Fruit fly (Drosophila melanogaster) whole organism, embryonic: ENCODE data around the gene CG7707.
A peak's percentile ranks its signal among the peaks of the same experiment; 100 is the strongest.

Experiments
- Bdp1 ChIP-seq: fragments of 200-800 bp; sonication (Bioruptor generic); optimal IDR thresholded peaks from 3 replicates; lab custom pipeline; 2016; ENCODE audit warnings: missing biosample characterization, missing genetic modification characterization
- Bgb ChIP-seq: fragments of 200-800 bp; sonication (Bioruptor generic); IDR thresholded peaks from 2 replicates; pipeline ENCODE4 v1.3.6; 2022; ENCODE audit warnings: missing biosample characterization, missing genetic modification characterization; ENCODE audit not compliant: partially characterized antibody
- CG10543 ChIP-seq: fragments of 200-800 bp; sonication (Bioruptor generic); optimal IDR thresholded peaks from 3 replicates; lab custom pipeline; 2017; ENCODE audit warnings: missing biosample characterization, mild to moderate bottlenecking, missing genetic modification characterization, moderate library complexity
- CG10979 ChIP-seq: fragments of 200-800 bp; sonication (Bioruptor generic); optimal IDR thresholded peaks from 2 replicates; lab custom pipeline; 2018; ENCODE audit warnings: missing biosample characterization, mild to moderate bottlenecking, missing genetic modification characterization, moderate library complexity
- CG11723 ChIP-seq: fragments of 200-800 bp; sonication (Bioruptor generic); optimal IDR thresholded peaks from 2 replicates; lab custom pipeline; 2017; ENCODE audit warnings: missing biosample characterization, mild to moderate bottlenecking, missing genetic modification characterization
- CG12659 ChIP-seq: fragments of 200-800 bp; sonication (Bioruptor generic); optimal IDR thresholded peaks from 3 replicates; lab custom pipeline; 2017; ENCODE audit warnings: mild to moderate bottlenecking, missing biosample characterization, missing genetic modification reagents, missing genetic modification characterization
- CG13424 ChIP-seq: fragments of 200-800 bp; sonication (Bioruptor generic); optimal IDR thresholded peaks from 2 replicates; lab custom pipeline; 2019; ENCODE audit warnings: missing biosample characterization, mild to moderate bottlenecking, missing genetic modification characterization, moderate library complexity
- CG14014 ChIP-seq: fragments of 200-800 bp; sonication (Bioruptor generic); IDR thresholded peaks from 2 replicates; pipeline ENCODE4 v1.3.6; 2022; ENCODE audit warnings: missing biosample characterization, missing genetic modification characterization
- CG15073 ChIP-seq: fragments of 200-800 bp; sonication (Bioruptor generic); optimal IDR thresholded peaks from 2 replicates; lab custom pipeline; 2016; ENCODE audit warnings: missing biosample characterization, missing genetic modification characterization
- CG18476 ChIP-seq: fragments of 200-800 bp; sonication (Bioruptor generic); optimal IDR thresholded peaks from 2 replicates; lab custom pipeline; 2016; ENCODE audit warnings: missing biosample characterization, mild to moderate bottlenecking, missing genetic modification characterization
- CG2116 ChIP-seq: fragments of 200-800 bp; sonication (Bioruptor generic); optimal IDR thresholded peaks from 3 replicates; lab custom pipeline; 2018; ENCODE audit warnings: missing biosample characterization, mild to moderate bottlenecking, missing genetic modification characterization
- CG4282 ChIP-seq: fragments of 200-800 bp; sonication (Bioruptor generic); optimal IDR thresholded peaks from 2 replicates; lab custom pipeline; 2016; ENCODE audit warnings: missing biosample characterization, missing genetic modification characterization
- CG4404 ChIP-seq: fragments of 200-800 bp; sonication (Bioruptor generic); IDR thresholded peaks from 2 replicates; pipeline ENCODE4 v1.3.6; 2022; ENCODE audit warnings: missing biosample characterization, missing genetic modification characterization
- CG4424 ChIP-seq: fragments of 200-800 bp; sonication (Bioruptor generic); optimal IDR thresholded peaks from 3 replicates; lab custom pipeline; 2016; ENCODE audit warnings: missing biosample characterization, missing genetic modification characterization
- CG5953 ChIP-seq: fragments of 200-800 bp; sonication (Bioruptor generic); IDR thresholded peaks from 2 replicates; pipeline ENCODE4 v1.3.6; 2022; ENCODE audit warnings: missing biosample characterization, missing genetic modification characterization
- CG6254 ChIP-seq: fragments of 200-800 bp; sonication (Bioruptor generic); optimal IDR thresholded peaks from 3 replicates; lab custom pipeline; 2017; ENCODE audit warnings: mild to moderate bottlenecking, missing biosample characterization, missing genetic modification reagents, missing genetic modification characterization
- CG6854 ChIP-seq: fragments of 200-800 bp; sonication (Bioruptor generic); optimal IDR thresholded peaks from 3 replicates; lab custom pipeline; 2017; ENCODE audit warnings: missing biosample characterization, mild to moderate bottlenecking, missing genetic modification characterization
- CG8089 ChIP-seq: fragments of 200-800 bp; sonication (Bioruptor generic); optimal IDR thresholded peaks from 3 replicates; lab custom pipeline; 2016; ENCODE audit warnings: missing biosample characterization, missing genetic modification characterization
- CG9932 ChIP-seq: fragments of 200-800 bp; sonication (Bioruptor generic); IDR thresholded peaks from 2 replicates; pipeline ENCODE4 v1.3.6; 2022; ENCODE audit warnings: missing biosample characterization, missing genetic modification characterization
- CrebB ChIP-seq: fragments of 200-800 bp; sonication (Bioruptor generic); optimal IDR thresholded peaks from 3 replicates; lab custom pipeline; 2018; ENCODE audit warnings: missing biosample characterization, mild to moderate bottlenecking, missing genetic modification characterization
- D ChIP-seq, 2 experiments: fragments of 200-800 bp in 1 of 2; fragments of >200 bp in 1 of 2; sonication (Bioruptor generic) in 1 of 2; optimal IDR thresholded peaks; 2 replicates in 1 of 2; 3 replicates in 1 of 2; lab custom pipeline; 2017; ENCODE audit warnings: mild to moderate bottlenecking in 1 of 2, missing biosample characterization in 1 of 2, missing genetic modification characterization in 1 of 2, missing genetic modification reagents in 1 of 2
- Elba2 ChIP-seq: fragments of 200-800 bp; sonication (Bioruptor generic); optimal IDR thresholded peaks from 3 replicates; lab custom pipeline; 2016; ENCODE audit warnings: missing biosample characterization, missing genetic modification characterization
- Fer2 ChIP-seq: fragments of 200-800 bp; sonication (Bioruptor generic); optimal IDR thresholded peaks from 2 replicates; lab custom pipeline; 2018; ENCODE audit warnings: missing biosample characterization, mild to moderate bottlenecking, missing genetic modification characterization, moderate library complexity
- Gug ChIP-seq: fragments of 200-800 bp; sonication (Bioruptor generic); IDR thresholded peaks from 4 replicates; pipeline ENCODE4 v1.3.6; 2022; ENCODE audit warnings: missing biosample characterization, missing genetic modification characterization
- MBD-R2 ChIP-seq: fragments of 200-800 bp; sonication (Bioruptor generic); IDR thresholded peaks from 2 replicates; pipeline ENCODE4 v1.3.6; 2022; ENCODE audit warnings: missing biosample characterization, missing genetic modification characterization
- NK7.1 ChIP-seq: fragments of 200-800 bp; sonication (Bioruptor generic); optimal IDR thresholded peaks from 3 replicates; lab custom pipeline; 2016; ENCODE audit warnings: missing biosample characterization, missing genetic modification characterization
- Optix ChIP-seq: fragments of 200-800 bp; sonication (Bioruptor generic); IDR thresholded peaks from 3 replicates; pipeline ENCODE4 v1.3.6; 2022; ENCODE audit warnings: missing biosample characterization, missing genetic modification characterization
- Poxn ChIP-seq: fragments of 200-800 bp; sonication (Bioruptor generic); IDR thresholded peaks from 2 replicates; pipeline ENCODE4 v1.3.6; 2022; ENCODE audit warnings: missing biosample characterization, missing genetic modification characterization
- Rfx ChIP-seq: fragments of 200-800 bp; sonication (Bioruptor generic); IDR thresholded peaks from 2 replicates; pipeline ENCODE4 v1.3.6; 2022; ENCODE audit warnings: missing biosample characterization, missing genetic modification characterization
- Side ChIP-seq: fragments of 200-800 bp; sonication (Bioruptor generic); optimal IDR thresholded peaks from 2 replicates; lab custom pipeline; 2016; ENCODE audit warnings: missing biosample characterization, missing genetic modification characterization
- Sry-δ ChIP-seq: fragments of 200-800 bp; sonication (Bioruptor generic); optimal IDR thresholded peaks from 2 replicates; lab custom pipeline; 2016; ENCODE audit warnings: missing biosample characterization, missing genetic modification characterization
- Tbp ChIP-seq: fragments of >200 bp; optimal IDR thresholded peaks from 2 replicates; lab custom pipeline; 2018; ENCODE audit warnings: missing biosample characterization, missing genetic modification characterization
- ap ChIP-seq: fragments of 200-800 bp; sonication (Bioruptor generic); IDR thresholded peaks from 2 replicates; pipeline ENCODE4 v1.3.6; 2022; ENCODE audit warnings: missing biosample characterization, missing genetic modification characterization
- chm ChIP-seq: fragments of 200-800 bp; sonication (Bioruptor generic); IDR thresholded peaks from 2 replicates; pipeline ENCODE4 v1.3.6; 2022; ENCODE audit warnings: missing biosample characterization, missing genetic modification characterization
- chn ChIP-seq: fragments of 200-800 bp; sonication (Bioruptor generic); optimal IDR thresholded peaks from 2 replicates; lab custom pipeline; 2016; ENCODE audit warnings: missing biosample characterization, missing genetic modification characterization
- croc ChIP-seq: fragments of 200-800 bp; sonication (Bioruptor generic); conservative IDR thresholded peaks from 3 replicates; pipeline ENCODE4 v1.3.6; 2022; ENCODE audit warnings: missing biosample characterization, missing genetic modification characterization
- da ChIP-seq: fragments of 200-800 bp; sonication (Bioruptor generic); optimal IDR thresholded peaks from 2 replicates; lab custom pipeline; 2016; ENCODE audit warnings: missing biosample characterization, missing genetic modification characterization
- eyg ChIP-seq: fragments of 200-800 bp; sonication (Bioruptor generic); optimal IDR thresholded peaks from 3 replicates; lab custom pipeline; 2016; ENCODE audit warnings: missing biosample characterization, missing genetic modification characterization
- fd102C ChIP-seq: fragments of 200-800 bp; sonication (Bioruptor generic); optimal IDR thresholded peaks from 2 replicates; lab custom pipeline; 2018; ENCODE audit warnings: missing biosample characterization, mild to moderate bottlenecking, missing genetic modification characterization, moderate library complexity
- insv ChIP-seq, 2 experiments: fragments of 200-800 bp; sonication (Bioruptor generic); optimal IDR thresholded peaks; 3 replicates each; lab custom pipeline; 2016 to 2018; ENCODE audit warnings: missing biosample characterization in 2 of 2, missing genetic modification characterization in 2 of 2
- inv ChIP-seq: fragments of 200-800 bp; sonication (Bioruptor generic); IDR thresholded peaks from 2 replicates; pipeline ENCODE4 v1.3.6; 2022; ENCODE audit warnings: missing biosample characterization, missing genetic modification characterization; ENCODE audit not compliant: partially characterized antibody
- lbe ChIP-seq: fragments of 200-800 bp; sonication (Bioruptor generic); optimal IDR thresholded peaks from 2 replicates; lab custom pipeline; 2016; ENCODE audit warnings: missing biosample characterization, mild to moderate bottlenecking, missing genetic modification characterization
- mam ChIP-seq: fragments of 200-800 bp; sonication (Bioruptor generic); optimal IDR thresholded peaks from 3 replicates; lab custom pipeline; 2016; ENCODE audit warnings: missing biosample characterization, missing genetic modification characterization
- pita ChIP-seq: fragments of 200-800 bp; sonication (Bioruptor generic); optimal IDR thresholded peaks from 2 replicates; lab custom pipeline; 2017; ENCODE audit warnings: missing biosample characterization, mild to moderate bottlenecking, missing genetic modification characterization
- pzg ChIP-seq: fragments of 200-800 bp; sonication (Bioruptor generic); optimal IDR thresholded peaks from 3 replicates; lab custom pipeline; 2018; ENCODE audit warnings: missing biosample characterization, mild to moderate bottlenecking, missing genetic modification characterization, moderate library complexity
- ranshi ChIP-seq: fragments of 200-800 bp; sonication (Bioruptor generic); IDR thresholded peaks from 2 replicates; pipeline ENCODE4 v1.3.6; 2022; ENCODE audit warnings: missing biosample characterization, missing genetic modification characterization
- ro ChIP-seq: fragments of 200-800 bp; sonication (Bioruptor generic); IDR thresholded peaks from 2 replicates; pipeline ENCODE4 v1.3.6; 2022; ENCODE audit warnings: missing biosample characterization, missing genetic modification characterization
- row ChIP-seq: fragments of 200-800 bp; sonication (Bioruptor generic); IDR thresholded peaks from 3 replicates; pipeline ENCODE4 v1.3.6; 2022; ENCODE audit warnings: missing biosample characterization, missing genetic modification characterization
- sqz ChIP-seq: fragments of 200-800 bp; sonication (Bioruptor generic); optimal IDR thresholded peaks from 3 replicates; lab custom pipeline; 2018; ENCODE audit warnings: missing biosample characterization, mild to moderate bottlenecking, missing genetic modification characterization
- ssp ChIP-seq: fragments of 200-800 bp; sonication (Bioruptor generic); IDR thresholded peaks from 2 replicates; pipeline ENCODE4 v1.3.6; 2022; ENCODE audit warnings: missing biosample characterization, missing genetic modification characterization
- z ChIP-seq: fragments of 200-800 bp; sonication (Bioruptor generic); IDR thresholded peaks from 3 replicates; pipeline ENCODE4 v1.3.6; 2022; ENCODE audit warnings: missing biosample characterization, missing genetic modification characterization

Gene CG7707

DNA sequence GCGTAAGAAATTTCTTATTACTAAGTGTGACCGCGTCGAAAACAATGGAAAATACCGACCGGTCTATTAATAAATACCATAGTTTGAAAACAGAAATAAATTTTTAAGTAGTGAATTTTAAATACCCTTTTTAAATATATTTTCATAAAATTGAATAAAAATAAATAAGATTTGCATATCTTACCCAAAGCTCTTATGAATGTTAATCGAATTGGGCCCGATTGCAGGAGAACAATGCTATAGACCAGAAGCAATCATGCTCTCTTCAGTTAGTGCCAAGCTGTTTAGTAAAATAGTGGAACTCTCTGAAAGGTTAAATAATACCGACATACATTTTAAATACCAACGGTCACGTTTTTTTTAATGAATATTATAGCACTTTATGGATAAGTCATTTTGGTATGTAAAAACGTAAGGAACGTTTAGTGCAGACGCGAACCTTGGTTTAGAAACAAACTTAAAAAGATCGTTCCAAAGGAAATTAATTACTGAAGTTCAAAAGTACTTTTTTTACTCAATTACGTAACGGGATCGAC lies 1.1 kb upstream of the CG7707 start, which contains the start of gene Afg3l2 (continued):
- TF ChIP-seq mam (GFP tag; lab: Kevin White, UChicago) (no peak), sqz (GFP tag; lab: Kevin White, UChicago) (peak; percentile 72), inv (GFP tag; lab: Robert Waterston, UW) (no peak), CrebB (tag; lab: Kevin White, UChicago) (no peak), pita (GFP tag; lab: Kevin White, UChicago) (peak; percentile 68), Tbp (GFP tag; lab: Kevin White, UChicago) (no peak), da (GFP tag; lab: Kevin White, UChicago) (no peak), Fer2 (tag; lab: Kevin White, UChicago) (peak; percentile 20), lbe (GFP tag; lab: Kevin White, UChicago) (no peak), ranshi (peak; percentile 81; the same call in 1 of the 2 replicates), CG13424 (tag; lab: Kevin White, UChicago) (peak; percentile 49), CG10979 (peak; percentile 48), NK7.1 (GFP tag; lab: Kevin White, UChicago) (no peak), fd102C (GFP tag; lab: Kevin White, UChicago) (no peak), Sry-δ (GFP tag; lab: Kevin White, UChicago) (no peak), CG14014 (GFP tag; lab: Robert Waterston, UW) (no peak), CG4424 (GFP tag; lab: Kevin White, UChicago) (peak; percentile 85), Side (no peak), CG9932 (peak; percentile 53), CG4282 (GFP tag; lab: Kevin White, UChicago) (no peak), CG12659 (GFP tag; lab: Kevin White, UChicago) (peak; percentile 45), Poxn (GFP tag; lab: Robert Waterston, UW) (peak; percentile 32; the same call in 1 of the 2 replicates), CG6254 (peak; percentile 21), ssp (GFP tag; lab: Robert Waterston, UW) (peak; percentile 67), Elba2 (no peak), CG15073 (GFP tag; lab: Kevin White, UChicago) (no peak), CG10543 (GFP tag; lab: Kevin White, UChicago) (peak; percentile 3), CG6854 (GFP tag; lab: Kevin White, UChicago) (no peak), pzg (GFP tag; lab: Kevin White, UChicago) (peak; percentile 26), D (optimal IDR thresholded peaks at IDR 0.05; lab: Kevin White, UChicago) (no peak), D (GFP tag; optimal IDR thresholded peaks at IDR 0.05; lab: Kevin White, UChicago) (peak; percentile 44), CG5953 (GFP tag; lab: Robert Waterston, UW) (no peak), z (GFP tag; lab: Robert Waterston, UW) (no peak), chm (GFP tag; lab: Robert Waterston, UW) (no peak), MBD-R2 (GFP tag; lab: Robert Waterston, UW) (peak; percentile 46; the same call in 1 of the 2 replicates), CG8089 (no peak), CG2116 (GFP tag; lab: Kevin White, UChicago) (peak; percentile 29), eyg (GFP tag; lab: Kevin White, UChicago) (no peak), insv (GFP tag; optimal IDR thresholded peaks at IDR 0.05; lab: Kevin White, UChicago) (peak in 1 of 2 experiments; percentile 3), Gug (GFP tag; lab: Robert Waterston, UW) (peak; percentile 90), Bgb (GFP tag; lab: Robert Waterston, UW) (no peak), ap (no peak), ro (GFP tag; lab: Robert Waterston, UW) (0 out of 2 replicates have a peak, but pooled peaks have one; percentile 9), Rfx (peak; percentile 85), row (GFP tag; lab: Robert Waterston, UW) (peak; percentile 96), CG11723 (no peak), croc (peak; percentile 63), CG18476 (GFP tag; lab: Kevin White, UChicago) (peak; percentile 55), chn (peak; percentile 24), CG4404 (peak; percentile 48; the same call in 1 of the 2 replicates), Optix (GFP tag; lab: Robert Waterston, UW) (no peak), Bdp1 (GFP tag; lab: Kevin White, UChicago) (no peak)
